Fruit fly (Drosophila melanogaster): ENCODE results near the gene CG10628.
A peak's percentile ranks its signal among the peaks of the same experiment; 100 is the strongest.

CG10628 gene

DNA sequence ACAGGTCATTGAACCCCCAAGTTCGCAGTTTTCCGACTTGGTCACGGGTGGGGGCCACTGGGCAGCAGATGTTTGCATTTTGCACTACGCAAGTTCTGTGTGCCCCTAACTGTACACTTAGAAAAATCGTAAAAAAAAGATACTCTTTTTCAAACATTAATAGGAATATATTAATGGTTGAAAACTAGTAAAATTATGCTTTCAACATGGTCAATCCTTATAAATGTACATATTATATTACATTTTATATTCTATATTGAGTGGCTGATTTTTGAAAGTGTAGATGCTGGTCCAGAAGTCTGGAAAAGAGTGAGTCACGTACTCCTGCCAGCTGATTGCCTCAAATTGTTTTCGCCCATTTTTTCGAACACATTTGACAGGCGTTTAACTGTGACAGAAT is 42.3 kb upstream of the CG10628 start:
- TF ChIP-seq Eip78C (GFP tag) (peak; percentile 46), Met (GFP tag; optimal IDR thresholded peaks at IDR 0.05) (no peak), CG8319 (GFP tag; optimal IDR thresholded peaks at IDR 0.05) (no peak)

DNA sequence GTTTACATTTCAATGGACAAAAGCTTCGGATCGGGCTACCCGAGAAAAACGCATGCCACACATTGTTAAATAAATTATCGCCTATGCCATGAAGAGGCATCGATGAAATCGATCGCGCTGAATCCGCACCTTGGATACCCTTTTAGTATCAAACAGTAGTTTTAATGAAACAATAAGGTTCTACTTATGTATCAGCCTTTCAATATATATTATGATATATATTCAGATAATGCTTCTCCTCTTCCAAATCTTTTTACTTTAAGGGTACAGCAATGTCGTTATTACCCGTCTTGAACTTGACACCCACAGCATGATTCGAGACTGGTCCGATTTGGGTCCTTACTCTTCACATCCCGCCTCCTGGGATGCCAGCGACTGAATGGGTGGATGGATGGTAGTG is 41.5 kb upstream of the CG10628 start:
- TF ChIP-seq spab (GFP tag; optimal IDR thresholded peaks at IDR 0.05) (peak; percentile 19), acj6 (GFP tag; optimal IDR thresholded peaks at IDR 0.05) (peak; percentile 11), Met (GFP tag; optimal IDR thresholded peaks at IDR 0.05) (peak; percentile 4), esn (GFP tag; optimal IDR thresholded peaks at IDR 0.05) (peak; percentile 32), CG3919 (GFP tag; optimal IDR thresholded peaks at IDR 0.05) (peak; percentile 1), topi (GFP tag; optimal IDR thresholded peaks at IDR 0.05) (peak; percentile 16), Eip78C (GFP tag) (peak; percentile 57), CG8119 (GFP tag; IDR thresholded peaks at IDR 0.05) (no peak), Smox (GFP tag; optimal IDR thresholded peaks at IDR 0.05) (peak; percentile 16), lz (GFP tag; optimal IDR thresholded peaks at IDR 0.05) (no peak), CG3032 (tag; optimal IDR thresholded peaks at IDR 0.05) (peak; percentile 32), Gug (GFP tag; IDR thresholded peaks at IDR 0.05) (no peak), Ets96B (tag; optimal IDR thresholded peaks at IDR 0.05) (peak; percentile 30), svp (GFP tag) (peak; percentile 66), CG31627 (GFP tag; optimal IDR thresholded peaks at IDR 0.05) (peak; percentile 4), dsx (GFP tag; optimal IDR thresholded peaks at IDR 0.05; ENCODE audit: poor library complexity, severe bottlenecking) (peak; percentile 25), CG10669 (GFP tag; optimal IDR thresholded peaks at IDR 0.05) (peak; percentile 16), CG10631 (GFP tag; optimal IDR thresholded peaks at IDR 0.05) (peak; percentile 6), Eip93F (GFP tag; optimal IDR thresholded peaks at IDR 0.05) (no peak), ss (GFP tag; optimal IDR thresholded peaks at IDR 0.05) (peak in 1 of 2 experiments; percentile 44), fd85E (GFP tag; optimal IDR thresholded peaks at IDR 0.05) (no peak), eg (GFP tag; IDR thresholded peaks at IDR 0.05) (no peak), Sox14 (GFP tag; optimal IDR thresholded peaks at IDR 0.05) (no peak), CG32006 (GFP tag; optimal IDR thresholded peaks at IDR 0.05) (no peak), OdsH (GFP tag; optimal IDR thresholded peaks at IDR 0.05) (peak; percentile 9), achi (GFP tag; optimal IDR thresholded peaks at IDR 0.05) (peak; percentile 14), CG6163 (GFP tag; IDR thresholded peaks at IDR 0.05) (0 out of 3 replicates have a peak, but pooled peaks have one; percentile 37)

DNA sequence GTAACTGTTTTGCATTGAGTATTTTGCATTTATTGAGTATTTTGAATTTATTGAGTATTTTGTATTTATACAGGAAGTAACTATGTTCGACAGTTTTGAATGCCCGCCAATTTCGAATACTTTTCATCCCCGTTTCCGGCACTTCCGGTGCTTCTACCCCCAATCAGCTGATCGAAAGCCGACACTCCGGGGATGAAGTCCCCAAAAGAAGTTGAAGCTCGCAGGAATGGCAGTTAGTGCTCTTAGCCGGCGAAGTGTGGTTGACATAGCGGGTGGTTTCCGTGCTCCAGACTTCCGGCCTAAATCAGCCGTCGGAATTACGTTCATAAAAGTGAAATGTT is 37.7 kb upstream of the CG10628 start, which contains the start of gene sick:
sick (plus strand) TSS at position 255 of the 341 bp plus-strand sequence.
- TF ChIP-seq cyc (GFP tag; optimal IDR thresholded peaks at IDR 0.05) (no peak), Gug (GFP tag; IDR thresholded peaks at IDR 0.05) (no peak)

DNA sequence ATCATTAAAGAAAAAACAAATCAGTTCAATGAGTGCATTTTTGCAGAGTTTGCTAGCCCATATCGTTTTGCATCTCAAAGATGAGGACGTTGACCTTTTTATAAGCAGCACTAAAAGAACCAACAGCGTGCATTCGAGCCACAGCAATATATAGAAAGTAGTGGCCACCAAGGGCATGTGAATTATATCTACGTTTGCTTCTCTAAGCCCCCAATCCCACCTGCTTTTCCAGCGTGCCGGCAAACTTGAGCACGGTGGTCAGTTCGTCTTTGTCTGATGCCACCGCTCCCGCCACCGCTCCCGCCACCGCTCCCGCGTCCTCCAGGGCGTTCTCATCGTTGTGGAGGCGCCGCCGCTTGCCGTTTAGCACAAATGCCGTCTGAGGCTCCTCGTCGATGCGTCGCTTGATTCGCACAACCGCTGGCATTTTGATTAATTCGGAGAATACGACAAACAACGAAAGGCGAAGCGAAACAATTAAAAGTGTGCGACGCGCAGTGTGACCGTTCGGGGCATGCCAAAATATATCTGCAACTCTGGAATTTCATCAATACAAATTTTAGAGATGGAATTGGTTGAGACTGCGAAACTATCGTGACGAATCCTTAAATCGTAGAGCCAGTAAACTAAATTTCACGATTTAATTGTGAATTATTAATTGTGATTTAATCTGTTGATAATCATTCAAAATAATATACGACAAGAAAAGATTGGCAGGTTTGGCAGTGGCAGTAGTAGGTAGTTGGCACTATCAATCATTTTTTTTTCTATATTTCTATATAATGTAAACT is 37.1 kb upstream of the CG10628 start:
- peak; percentile 44 for TF ChIP-seq CG10631 (GFP tag; optimal IDR thresholded peaks at IDR 0.05)
- no peak for TF ChIP-seq dac (GFP tag; optimal IDR thresholded peaks at IDR 0.05)
- no peak for TF ChIP-seq CG8319 (GFP tag; optimal IDR thresholded peaks at IDR 0.05)
- TF ChIP-seq CG11294 (GFP tag; IDR thresholded peaks at IDR 0.05) = no peak
- TF ChIP-seq acj6 (GFP tag; optimal IDR thresholded peaks at IDR 0.05) = peak; percentile 60
- TF ChIP-seq CG6808 (GFP tag; optimal IDR thresholded peaks at IDR 0.05) = no peak
- peak; percentile 49 for TF ChIP-seq Hr39 (GFP tag; optimal IDR thresholded peaks at IDR 0.05)
- peak; percentile 18 for TF ChIP-seq Ets21C (GFP tag; optimal IDR thresholded peaks at IDR 0.05)
- peak; percentile 39 for TF ChIP-seq Hr4 (GFP tag; optimal IDR thresholded peaks at IDR 0.05)
- peak; percentile 62 for TF ChIP-seq Met (GFP tag; optimal IDR thresholded peaks at IDR 0.05)
- TF ChIP-seq CG4318 (GFP tag; optimal IDR thresholded peaks at IDR 0.05) = no peak
- peak; percentile 3 for TF ChIP-seq vri (GFP tag; optimal IDR thresholded peaks at IDR 0.05)
- TF ChIP-seq CG7368 (GFP tag; optimal IDR thresholded peaks at IDR 0.05) = no peak
- peak; percentile 24 for TF ChIP-seq CG34406 (GFP tag; optimal IDR thresholded peaks at IDR 0.05)
- peak; percentile 28; the same call in 1 of the 3 replicates for TF ChIP-seq CG6163 (GFP tag; IDR thresholded peaks at IDR 0.05)
- no peak for TF ChIP-seq spab (GFP tag; optimal IDR thresholded peaks at IDR 0.05)
- TF ChIP-seq Sox14 (GFP tag; optimal IDR thresholded peaks at IDR 0.05) = peak; percentile 93
- TF ChIP-seq Ets96B (tag; optimal IDR thresholded peaks at IDR 0.05) = no peak
- TF ChIP-seq fkh (GFP tag; optimal IDR thresholded peaks at IDR 0.05) = peak; percentile 0
- TF ChIP-seq esn (GFP tag; optimal IDR thresholded peaks at IDR 0.05) = peak; percentile 55
- no peak for TF ChIP-seq CG6792 (GFP tag; optimal IDR thresholded peaks at IDR 0.05)
- TF ChIP-seq Sox102F (GFP tag; optimal IDR thresholded peaks at IDR 0.05) = peak; percentile 47
- peak; percentile 22 for TF ChIP-seq topi (GFP tag; optimal IDR thresholded peaks at IDR 0.05)
- peak; percentile 22 for TF ChIP-seq pdm3 (GFP tag; optimal IDR thresholded peaks at IDR 0.05)
- peak; percentile 32 for TF ChIP-seq CG10669 (GFP tag; optimal IDR thresholded peaks at IDR 0.05)
- peak; percentile 53 for TF ChIP-seq CG31627 (GFP tag; optimal IDR thresholded peaks at IDR 0.05)
- TF ChIP-seq net (GFP tag; optimal IDR thresholded peaks at IDR 0.05) = peak; percentile 13

Data from whole organism, prepupa.